Worm (Caenorhabditis elegans): ENCODE results near the gene npr-7.

The npr-7 gene

ce11 chrX:9268373-9268772 is 50.6 kb downstream of the npr-7 start:
- 0 out of 2 replicates have a peak, but pooled peaks have one; percentile 39 for TF ChIP-seq cebp-2 (GFP tag; IDR thresholded peaks at IDR 0.05)
- TF ChIP-seq bed-1 (GFP tag; IDR thresholded peaks at IDR 0.05) = no peak
- TF ChIP-seq hmg-1.2 (GFP tag; IDR thresholded peaks at IDR 0.05) = 0 out of 2 replicates have a peak, but pooled peaks have one; percentile 10
- TF ChIP-seq hsf-1 (GFP tag; IDR thresholded peaks at IDR 0.05) = no peak
- peak; percentile 55; the same call in 1 of the 2 replicates for TF ChIP-seq Y56A3A.18 (GFP tag; IDR thresholded peaks at IDR 0.05)
- TF ChIP-seq cebp-1 (GFP tag; IDR thresholded peaks at IDR 0.05) = no peak
- TF ChIP-seq cebp-1 (tag; optimal IDR thresholded peaks at IDR 0.05) = peak; percentile 9
- 0 out of 2 replicates have a peak, but pooled peaks have one; percentile 38 for TF ChIP-seq Y53G8AR.9 (GFP tag; conservative IDR thresholded peaks at IDR 0.05)

ce11 chrX:9266512-9266911 is 52.5 kb downstream of the npr-7 start:
- TF ChIP-seq pha-4 (tag; optimal IDR thresholded peaks at IDR 0.05) (no peak), xnd-1 (tag; optimal IDR thresholded peaks at IDR 0.05) (no peak), nhr-80 (tag; optimal IDR thresholded peaks at IDR 0.05) (peak; percentile 76), lin-40 (tag; optimal IDR thresholded peaks at IDR 0.05) (no peak), die-1 (tag; optimal IDR thresholded peaks at IDR 0.05) (no peak), snpc-4 (GFP tag; optimal IDR thresholded peaks at IDR 0.05) (no peak), snpc-4 (tag; optimal IDR thresholded peaks at IDR 0.05) (no peak), F10E7.11 (tag; optimal IDR thresholded peaks at IDR 0.05) (no peak), dox-1 (GFP tag; IDR thresholded peaks at IDR 0.05) (peak; percentile 46; the same call in 1 of the 2 replicates), Y95B8A.8 (GFP tag; IDR thresholded peaks at IDR 0.05) (no peak), C17E4.6 (GFP tag; IDR thresholded peaks at IDR 0.05) (no peak), lir-1 (GFP tag; conservative IDR thresholded peaks at IDR 0.05) (no peak), B0019.2 (GFP tag; conservative IDR thresholded peaks at IDR 0.05) (no peak), hmg-1.2 (GFP tag; IDR thresholded peaks at IDR 0.05) (peak; percentile 14; the same call in 1 of the 2 replicates), ceh-58 (GFP tag; IDR thresholded peaks at IDR 0.05) (no peak)

All from whole organism, young adult.